Fruit fly (Drosophila melanogaster): ENCODE measurements around the gene CG12237.

The CG12237 gene

dm6 chrX:19668405-19668804 is 25.7 kb upstream of the CG12237 start (continued):
- TF ChIP-seq Mrtf (GFP tag; IDR thresholded peaks at IDR 0.05) = peak; percentile 95
- TF ChIP-seq psq (GFP tag; optimal IDR thresholded peaks at IDR 0.05) = peak; percentile 80
- peak; percentile 90 for TF ChIP-seq CG16779 (GFP tag; IDR thresholded peaks at IDR 0.05)
- TF ChIP-seq yki (optimal IDR thresholded peaks at IDR 0.05) = no peak
- TF ChIP-seq CG2889 (GFP tag; IDR thresholded peaks at IDR 0.05) = peak; percentile 96
- peak; percentile 96 for TF ChIP-seq CG5245 (GFP tag; optimal IDR thresholded peaks at IDR 0.05)
- peak; percentile 91 for TF ChIP-seq Meics (GFP tag; optimal IDR thresholded peaks at IDR 0.05)
- peak; percentile 88 for TF ChIP-seq CG10654 (GFP tag; optimal IDR thresholded peaks at IDR 0.05)
- peak; percentile 96 for TF ChIP-seq CG2875 (GFP tag; optimal IDR thresholded peaks at IDR 0.05)
- peak; percentile 97 for TF ChIP-seq gro (GFP tag; optimal IDR thresholded peaks at IDR 0.05)
- TF ChIP-seq ranshi (GFP tag; IDR thresholded peaks at IDR 0.05) = peak; percentile 94
- peak; percentile 97 for TF ChIP-seq Camta (GFP tag; optimal IDR thresholded peaks at IDR 0.05)
- peak; percentile 73 for TF ChIP-seq CG3995 (GFP tag; optimal IDR thresholded peaks at IDR 0.05)
- no peak for TF ChIP-seq lov (optimal IDR thresholded peaks at IDR 0.05)
- TF ChIP-seq lov (GFP tag; IDR thresholded peaks at IDR 0.05) = peak; percentile 95
- peak; percentile 62 for TF ChIP-seq TFAM (GFP tag; optimal IDR thresholded peaks at IDR 0.05)
- peak; percentile 92 for TF ChIP-seq Oaz (GFP tag; IDR thresholded peaks at IDR 0.05)
- TF ChIP-seq B-H1 (GFP tag; IDR thresholded peaks at IDR 0.05) = peak; percentile 89
- TF ChIP-seq cwo (GFP tag; optimal IDR thresholded peaks at IDR 0.05) = peak; percentile 86
- peak; percentile 85 for TF ChIP-seq fd64A (GFP tag; optimal IDR thresholded peaks at IDR 0.05)
- peak; percentile 91 for TF ChIP-seq Rx (GFP tag; IDR thresholded peaks at IDR 0.05)
- TF ChIP-seq CG14965 (GFP tag; optimal IDR thresholded peaks at IDR 0.05; ENCODE audit: borderline replicate concordance) = peak; percentile 68
- peak; percentile 94 for TF ChIP-seq ab (GFP tag; optimal IDR thresholded peaks at IDR 0.05)
- TF ChIP-seq CG8089 (GFP tag; optimal IDR thresholded peaks at IDR 0.05) = peak; percentile 96
- TF ChIP-seq hbn (GFP tag; IDR thresholded peaks at IDR 0.05; ENCODE audit: partially characterized antibody) = no peak
- TF ChIP-seq CG16863 (GFP tag; optimal IDR thresholded peaks at IDR 0.05) = peak; percentile 98
- TF ChIP-seq CG10274 (GFP tag; optimal IDR thresholded peaks at IDR 0.05) = peak; percentile 86
- peak; percentile 84 for TF ChIP-seq gsb (GFP tag; IDR thresholded peaks at IDR 0.05)
- peak; percentile 97 to 98 for TF ChIP-seq bsh (GFP tag; optimal IDR thresholded peaks at IDR 0.05)
- TF ChIP-seq CG11695 (GFP tag; IDR thresholded peaks at IDR 0.05) = peak; percentile 79
- TF ChIP-seq exex (tag; optimal IDR thresholded peaks at IDR 0.05) = no peak
- peak; percentile 96 for TF ChIP-seq ind (GFP tag; optimal IDR thresholded peaks at IDR 0.05)
- TF ChIP-seq cato (GFP tag; optimal IDR thresholded peaks at IDR 0.05; ENCODE audit: borderline replicate concordance) = peak; percentile 82
- TF ChIP-seq Xrp1 (GFP tag; IDR thresholded peaks at IDR 0.05) = peak; percentile 97
- TF ChIP-seq sc (optimal IDR thresholded peaks at IDR 0.05) = no peak
- peak; percentile 86 for TF ChIP-seq sc (GFP tag; optimal IDR thresholded peaks at IDR 0.05)
- peak; percentile 92 for TF ChIP-seq CG14050 (GFP tag; IDR thresholded peaks at IDR 0.05)
- TF ChIP-seq Rfx (GFP tag; IDR thresholded peaks at IDR 0.05) = peak; percentile 95
- TF ChIP-seq CG34422 (GFP tag; IDR thresholded peaks at IDR 0.05) = peak; percentile 93
- peak; percentile 100 for TF ChIP-seq Ets65A (GFP tag)
- TF ChIP-seq NfI (GFP tag; optimal IDR thresholded peaks at IDR 0.05) = peak; percentile 98
- peak; percentile 91 for TF ChIP-seq ttk (GFP tag; IDR thresholded peaks at IDR 0.05)
- TF ChIP-seq Ssrp (tag; optimal IDR thresholded peaks at IDR 0.05) = peak; percentile 95
- peak; percentile 92 for TF ChIP-seq Bdp1 (GFP tag; optimal IDR thresholded peaks at IDR 0.05)
- TF ChIP-seq Doc2 (GFP tag; IDR thresholded peaks at IDR 0.05) = peak; percentile 56; the same call in 1 of the 2 replicates
- TF ChIP-seq ato (GFP tag; IDR thresholded peaks at IDR 0.05; ENCODE audit: partially characterized antibody) = no peak
- peak; percentile 95 for TF ChIP-seq vfl (GFP tag; optimal IDR thresholded peaks at IDR 0.05)
- peak; percentile 90 for TF ChIP-seq CG3726 (GFP tag; IDR thresholded peaks at IDR 0.05)
- peak; percentile 86 for TF ChIP-seq mirr (GFP tag; optimal IDR thresholded peaks at IDR 0.05)
- TF ChIP-seq esg (GFP tag; conservative IDR thresholded peaks at IDR 0.05) = peak; percentile 94
- peak; percentile 92 for TF ChIP-seq HmgD (GFP tag; optimal IDR thresholded peaks at IDR 0.05)
- TF ChIP-seq NFAT (GFP tag; IDR thresholded peaks at IDR 0.05) = peak; percentile 93
- TF ChIP-seq CG9797 (GFP tag; optimal IDR thresholded peaks at IDR 0.05) = peak; percentile 23

All from whole organism, embryonic.